Worm (Caenorhabditis elegans) whole organism, L4 larva: ENCODE measurements around the gene rrsr-1.

Source experiments
- D1046.2 ChIP-seq: fragments of 200-800 bp; sonication (Bioruptor generic); IDR thresholded peaks from 2 replicates; pipeline ENCODE4 v1.3.6; 2022; ENCODE audit warnings: missing genetic modification characterization, missing compliant biosample characterization
- F44E2.7 ChIP-seq: fragments of 200-800 bp; sonication (Bioruptor generic); IDR thresholded peaks from 2 replicates; pipeline ENCODE4 v2.1.2; 2022; ENCODE audit warnings: missing genetic modification characterization, missing compliant biosample characterization
- T20F7.1 ChIP-seq: fragments of 200-800 bp; sonication (Bioruptor generic); optimal IDR thresholded peaks from 2 replicates; lab custom pipeline; 2018; ENCODE audit warnings: mild to moderate bottlenecking, missing genetic modification characterization, missing compliant biosample characterization
- Y5F2A.4 ChIP-seq: fragments of 200-800 bp; sonication (Bioruptor generic); optimal IDR thresholded peaks from 2 replicates; lab custom pipeline; 2018; ENCODE audit warnings: mild to moderate bottlenecking, missing genetic modification characterization, missing compliant biosample characterization
- Y75B8A.6 ChIP-seq: fragments of 200-800 bp; sonication (Bioruptor generic); IDR thresholded peaks from 2 replicates; pipeline ENCODE4 v1.3.6; 2022; ENCODE audit warnings: missing genetic modification reagents, missing genetic modification characterization, missing compliant biosample characterization
- ZK337.2 ChIP-seq: fragments of 200-800 bp; sonication (Bioruptor generic); IDR thresholded peaks from 2 replicates; pipeline ENCODE4 v1.3.6; 2022; ENCODE audit warnings: missing genetic modification reagents, missing genetic modification characterization, missing compliant biosample characterization
- aha-1 ChIP-seq: fragments of 150-350 bp; peaks from one replicate; lab custom pipeline; 2014; ENCODE audit warnings: missing biosample characterization, missing genetic modification characterization
- arid-1 ChIP-seq: fragments of 200-800 bp; sonication (Bioruptor generic); conservative IDR thresholded peaks from 2 replicates; pipeline ENCODE4 v1.3.6; 2022; ENCODE audit warnings: missing genetic modification reagents, missing genetic modification characterization, missing compliant biosample characterization
- ceh-28 ChIP-seq: fragments of 150-350 bp; optimal IDR thresholded peaks from 2 replicates; lab custom pipeline; 2014; ENCODE audit warnings: missing biosample characterization, missing genetic modification reagents, missing genetic modification characterization
- ceh-32 ChIP-seq: sonication (generic microtip); optimal IDR thresholded peaks from 2 replicates; lab custom pipeline; 2016; ENCODE audit warnings: mild to moderate bottlenecking, missing genetic modification characterization, missing compliant biosample characterization; ENCODE audit not compliant: poor library complexity
- ceh-62 ChIP-seq: sonication (generic microtip); optimal IDR thresholded peaks from 2 replicates; lab custom pipeline; 2017; ENCODE audit warnings: missing biosample characterization, missing genetic modification characterization
- ceh-82 ChIP-seq: sonication (generic microtip); optimal IDR thresholded peaks from 2 replicates; lab custom pipeline; 2017; ENCODE audit warnings: missing biosample characterization, missing genetic modification characterization
- cey-2 ChIP-seq: sonication (generic microtip); optimal IDR thresholded peaks from 3 replicates; lab custom pipeline; 2017; ENCODE audit warnings: missing genetic modification characterization, mild to moderate bottlenecking, missing compliant biosample characterization, antibody characterized with exemption, borderline replicate concordance; ENCODE audit not compliant: insufficient read depth
- ctbp-1 ChIP-seq: fragments of 200-800 bp; sonication (Bioruptor generic); IDR thresholded peaks from 2 replicates; pipeline ENCODE4 v1.3.6; 2022; ENCODE audit warnings: missing genetic modification reagents, missing genetic modification characterization, missing compliant biosample characterization
- daf-12 ChIP-seq: fragments of 150-350 bp; optimal IDR thresholded peaks from 2 replicates; lab custom pipeline; 2014; ENCODE audit warnings: missing biosample characterization, missing genetic modification reagents, missing genetic modification characterization
- daf-8 ChIP-seq: fragments of 200-800 bp; sonication (Bioruptor generic); IDR thresholded peaks from 2 replicates; pipeline ENCODE4 v1.3.6; 2022; ENCODE audit warnings: missing genetic modification characterization, missing compliant biosample characterization
- dmd-9 ChIP-seq: fragments of 200-800 bp; sonication (Bioruptor generic); IDR thresholded peaks from 2 replicates; pipeline ENCODE4 v1.3.6; 2022; ENCODE audit warnings: missing genetic modification reagents, missing genetic modification characterization, missing compliant biosample characterization
- duxl-1 ChIP-seq: sonication (generic microtip); optimal IDR thresholded peaks from 2 replicates; lab custom pipeline; 2016; ENCODE audit warnings: mild to moderate bottlenecking, missing genetic modification characterization, moderate library complexity, missing compliant biosample characterization; ENCODE audit not compliant: poor library complexity
- dve-1 ChIP-seq: sonication (generic microtip); optimal IDR thresholded peaks from 2 replicates; lab custom pipeline; 2017; ENCODE audit warnings: antibody characterized with exemption, mild to moderate bottlenecking, missing genetic modification characterization, missing compliant biosample characterization; ENCODE audit not compliant: insufficient read depth
- egl-27 ChIP-seq: sonication (generic microtip); optimal IDR thresholded peaks from 3 replicates; lab custom pipeline; 2017; ENCODE audit warnings: missing biosample characterization, missing genetic modification reagents, missing genetic modification characterization
- fkh-10 ChIP-seq: fragments of 150-350 bp; optimal IDR thresholded peaks from 2 replicates; lab custom pipeline; 2014; ENCODE audit warnings: missing biosample characterization, missing genetic modification reagents, missing genetic modification characterization
- fos-1 ChIP-seq: fragments of 150-350 bp; optimal IDR thresholded peaks from 2 replicates; lab custom pipeline; 2014; ENCODE audit warnings: missing biosample characterization, missing genetic modification characterization
- gei-8 ChIP-seq: fragments of 200-800 bp; sonication (Bioruptor generic); optimal IDR thresholded peaks from 2 replicates; lab custom pipeline; 2018; ENCODE audit warnings: mild to moderate bottlenecking, missing genetic modification characterization, missing compliant biosample characterization
- hif-1 ChIP-seq, 2 experiments: sonication (generic microtip); optimal IDR thresholded peaks; 2 replicates each; lab custom pipeline; 2016 to 2017; ENCODE audit warnings: missing compliant biosample characterization in 2 of 2, missing genetic modification characterization in 2 of 2, missing genetic modification reagents in 2 of 2, missing genotype in 2 of 2, mild to moderate bottlenecking in 1 of 2
- hlh-11 ChIP-seq: fragments of 200-800 bp; sonication (Bioruptor generic); optimal IDR thresholded peaks from 2 replicates; lab custom pipeline; 2018; ENCODE audit warnings: mild to moderate bottlenecking, missing genetic modification characterization, missing compliant biosample characterization
- hmg-1.1 ChIP-seq: fragments of 200-800 bp; sonication (Bioruptor generic); IDR thresholded peaks from 2 replicates; pipeline ENCODE4 v1.3.6; 2022; ENCODE audit warnings: missing genetic modification reagents, missing genetic modification characterization, missing compliant biosample characterization
- jun-1 ChIP-seq: fragments of 150-350 bp; optimal IDR thresholded peaks from 2 replicates; lab custom pipeline; 2014; ENCODE audit warnings: missing biosample characterization, missing genetic modification reagents, missing genetic modification characterization
- lim-7 ChIP-seq: fragments of 200-800 bp; sonication (Bioruptor generic); IDR thresholded peaks from 2 replicates; pipeline ENCODE4 v1.3.6; 2022; ENCODE audit warnings: missing genetic modification characterization, missing compliant biosample characterization
- lin-1 ChIP-seq: fragments of 200-800 bp; sonication (Bioruptor generic); IDR thresholded peaks from 2 replicates; pipeline ENCODE4 v1.3.6; 2022; ENCODE audit warnings: missing genetic modification reagents, missing genetic modification characterization, missing compliant biosample characterization
- lin-13 ChIP-seq: fragments of 150-350 bp; optimal IDR thresholded peaks from 2 replicates; lab custom pipeline; 2014; ENCODE audit warnings: missing biosample characterization, missing genetic modification reagents, missing genetic modification characterization
- lin-38 ChIP-seq: fragments of 200-800 bp; sonication (Bioruptor generic); IDR thresholded peaks from 2 replicates; pipeline ENCODE4 v1.3.6; 2022; ENCODE audit warnings: missing genetic modification reagents, missing genetic modification characterization, missing compliant biosample characterization
- madf-5 ChIP-seq, 2 experiments: fragments of 200-800 bp; sonication (Bioruptor generic); IDR thresholded peaks; 2 replicates each; pipeline ENCODE4 v1.3.6; 2022; ENCODE audit warnings: missing compliant biosample characterization in 2 of 2, missing genetic modification characterization in 2 of 2
- mxl-2 ChIP-seq: fragments of 200-800 bp; sonication (Bioruptor generic); conservative IDR thresholded peaks from 2 replicates; pipeline ENCODE4 v1.3.6; 2022; ENCODE audit warnings: missing genetic modification reagents, missing genetic modification characterization, missing compliant biosample characterization
- nhr-10 ChIP-seq: fragments of 150-350 bp; optimal IDR thresholded peaks from 2 replicates; lab custom pipeline; 2014; ENCODE audit warnings: missing biosample characterization, missing genetic modification characterization
- nhr-11 ChIP-seq: fragments of 150-350 bp; optimal IDR thresholded peaks from 2 replicates; lab custom pipeline; 2014; ENCODE audit warnings: missing biosample characterization, missing genetic modification characterization
- nhr-111 ChIP-seq: fragments of 200-800 bp; sonication (Bioruptor generic); optimal IDR thresholded peaks from 2 replicates; lab custom pipeline; 2018; ENCODE audit warnings: mild to moderate bottlenecking, missing genetic modification characterization, missing compliant biosample characterization
- nhr-237 ChIP-seq: sonication (generic microtip); optimal IDR thresholded peaks from 2 replicates; lab custom pipeline; 2017; ENCODE audit warnings: missing biosample characterization, missing genetic modification characterization
- nhr-41 ChIP-seq: fragments of 200-800 bp; sonication (Bioruptor generic); IDR thresholded peaks from 2 replicates; pipeline ENCODE4 v1.3.6; 2022; ENCODE audit warnings: missing genetic modification reagents, missing genetic modification characterization, missing compliant biosample characterization
- nhr-42 ChIP-seq: fragments of 200-800 bp; sonication (Bioruptor generic); IDR thresholded peaks from 2 replicates; pipeline ENCODE4 v1.3.6; 2022; ENCODE audit warnings: missing genetic modification characterization, missing compliant biosample characterization
- nhr-48 ChIP-seq: sonication (generic microtip); optimal IDR thresholded peaks from 2 replicates; lab custom pipeline; 2016; ENCODE audit warnings: mild to moderate bottlenecking, missing genetic modification characterization, missing compliant biosample characterization
- nhr-6 ChIP-seq: fragments of 150-350 bp; optimal IDR thresholded peaks from 2 replicates; lab custom pipeline; 2014; ENCODE audit warnings: missing biosample characterization, missing genetic modification characterization
- nhr-76 ChIP-seq: fragments of 150-350 bp; optimal IDR thresholded peaks from 2 replicates; lab custom pipeline; 2014; ENCODE audit warnings: missing biosample characterization, missing genetic modification characterization
- rbr-2 ChIP-seq: sonication (generic microtip); optimal IDR thresholded peaks from 2 replicates; lab custom pipeline; 2016; ENCODE audit warnings: missing genotype, missing genetic modification characterization, missing compliant biosample characterization
- sdz-12 ChIP-seq: fragments of 200-800 bp; sonication (Bioruptor generic); optimal IDR thresholded peaks from 2 replicates; lab custom pipeline; 2018; ENCODE audit warnings: mild to moderate bottlenecking, missing genetic modification characterization, missing compliant biosample characterization
- set-16 ChIP-seq: fragments of 200-800 bp; sonication (Bioruptor generic); IDR thresholded peaks from 2 replicates; pipeline ENCODE4 v1.3.6; 2022; ENCODE audit warnings: missing genetic modification reagents, missing genetic modification characterization, missing compliant biosample characterization
- skn-1 ChIP-seq: fragments of 150-350 bp; optimal IDR thresholded peaks from 2 replicates; lab custom pipeline; 2014; ENCODE audit warnings: missing biosample characterization, missing genetic modification characterization
- snpc-4 ChIP-seq: fragments of 150-350 bp; optimal IDR thresholded peaks from 2 replicates; lab custom pipeline; 2014; ENCODE audit warnings: missing biosample characterization, missing genetic modification characterization
- spr-3 ChIP-seq: fragments of 200-800 bp; sonication (Bioruptor generic); optimal IDR thresholded peaks from 2 replicates; lab custom pipeline; 2018; ENCODE audit warnings: mild to moderate bottlenecking, missing genetic modification characterization, missing compliant biosample characterization
- unc-39 ChIP-seq: sonication (generic microtip); optimal IDR thresholded peaks from 2 replicates; lab custom pipeline; 2017; ENCODE audit warnings: missing biosample characterization, missing genetic modification characterization
- unc-62 ChIP-seq, 3 experiments: fragments of 150-350 bp in 1 of 3; sonication (generic microtip); optimal IDR thresholded peaks in 2 of 3; peaks in 1 of 3; 1 replicate in 1 of 3; 2 replicates in 2 of 3; lab custom pipeline; 2014 to 2017; ENCODE audit warnings: missing biosample characterization in 3 of 3, missing genetic modification characterization in 3 of 3, missing genetic modification reagents in 3 of 3, missing genotype in 1 of 3
- zag-1 ChIP-seq: fragments of 150-350 bp; optimal IDR thresholded peaks from 2 replicates; lab custom pipeline; 2014; ENCODE audit warnings: missing biosample characterization, missing genetic modification characterization
- zip-2 ChIP-seq: fragments of 150-350 bp; optimal IDR thresholded peaks from 2 replicates; lab custom pipeline; 2014; ENCODE audit warnings: missing biosample characterization, missing genetic modification characterization
- ztf-11 ChIP-seq: fragments of 150-350 bp; optimal IDR thresholded peaks from 2 replicates; lab custom pipeline; 2014; ENCODE audit warnings: missing biosample characterization, missing genetic modification characterization

Gene rrsr-1

ce11 chrV:14422317-14422716, 2.5 kb downstream of the rrsr-1 start, which contains the start of gene pas-1:
Gene pas-1, minus strand, starts transcription at chrV:14422618.
- no peak for TF ChIP-seq set-16 (GFP tag; lab: Robert Waterston, UW)
- TF ChIP-seq ceh-32 (tag; lab: Kevin White, UChicago) = no peak
- no peak for TF ChIP-seq nhr-41 (GFP tag; lab: Robert Waterston, UW)
- TF ChIP-seq D1046.2 (GFP tag; lab: Robert Waterston, UW) = no peak
- peak; percentile 38 for TF ChIP-seq aha-1 (tag; lab: Kevin White, UChicago)
- TF ChIP-seq fkh-10 (GFP tag; lab: Kevin White, UChicago) = no peak
- no peak for TF ChIP-seq hif-1 (tag; optimal IDR thresholded peaks at IDR 0.05; lab: Kevin White, UChicago)
- TF ChIP-seq zag-1 (tag; lab: Kevin White, UChicago) = no peak
- no peak for TF ChIP-seq gei-8
- TF ChIP-seq duxl-1 (tag; lab: Kevin White, UChicago) = no peak
- no peak for TF ChIP-seq cey-2 (tag; lab: Kevin White, UChicago)
- no peak for TF ChIP-seq mxl-2 (GFP tag; lab: Robert Waterston, UW)
- no peak for TF ChIP-seq nhr-111 (GFP tag; lab: Kevin White, UChicago)
- no peak for TF ChIP-seq madf-5 (GFP tag; IDR thresholded peaks at IDR 0.05; lab: Robert Waterston, UW)
- no peak for TF ChIP-seq unc-39 (tag; lab: Kevin White, UChicago)
- no peak for TF ChIP-seq ceh-82
- TF ChIP-seq daf-8 = no peak
- no peak for TF ChIP-seq dmd-9 (GFP tag; lab: Robert Waterston, UW)
- no peak for TF ChIP-seq sdz-12 (GFP tag; lab: Kevin White, UChicago)
- TF ChIP-seq T20F7.1 (GFP tag; lab: Kevin White, UChicago) = no peak
- TF ChIP-seq lin-13 = no peak
- no peak for TF ChIP-seq nhr-76 (tag; lab: Kevin White, UChicago)
- no peak for TF ChIP-seq lin-1 (GFP tag; lab: Robert Waterston, UW)
- no peak for TF ChIP-seq skn-1 (tag; lab: Kevin White, UChicago)
- no peak for TF ChIP-seq ceh-28
- no peak for TF ChIP-seq F44E2.7 (GFP tag; lab: Robert Waterston, UW)
- TF ChIP-seq snpc-4 = no peak
- no peak for TF ChIP-seq ceh-62 (tag; lab: Kevin White, UChicago)
- no peak for TF ChIP-seq jun-1 (tag; lab: Kevin White, UChicago)
- no peak for TF ChIP-seq nhr-6 (tag; lab: Kevin White, UChicago)
- no peak for TF ChIP-seq zip-2
- no peak for TF ChIP-seq rbr-2
- TF ChIP-seq lim-7 (GFP tag; lab: Robert Waterston, UW) = no peak
- no peak for TF ChIP-seq fos-1 (tag; lab: Kevin White, UChicago)
- no peak for TF ChIP-seq daf-12 (tag; lab: Kevin White, UChicago)
- no peak for TF ChIP-seq spr-3 (GFP tag; lab: Kevin White, UChicago)
- TF ChIP-seq hmg-1.1 (GFP tag; lab: Robert Waterston, UW) = no peak
- no peak for TF ChIP-seq Y75B8A.6 (GFP tag; lab: Robert Waterston, UW)
- 0 out of 2 replicates have a peak, but pooled peaks have one; percentile 6 for TF ChIP-seq arid-1
- TF ChIP-seq ZK337.2 (GFP tag; lab: Robert Waterston, UW) = no peak
- TF ChIP-seq egl-27 = no peak
- no peak for TF ChIP-seq nhr-48
- no peak for TF ChIP-seq nhr-42 (GFP tag; lab: Robert Waterston, UW)
- TF ChIP-seq unc-62 (GFP tag; optimal IDR thresholded peaks at IDR 0.05 in 1 of 2; lab: Kevin White, UChicago) = no peak
- TF ChIP-seq unc-62 (tag; optimal IDR thresholded peaks at IDR 0.05; lab: Kevin White, UChicago) = no peak
- TF ChIP-seq Y5F2A.4 (GFP tag; lab: Kevin White, UChicago) = no peak
- TF ChIP-seq nhr-11 (tag; lab: Kevin White, UChicago) = no peak
- TF ChIP-seq hlh-11 = no peak
- TF ChIP-seq dve-1 (tag; lab: Kevin White, UChicago) = no peak
- TF ChIP-seq ztf-11 (tag; lab: Kevin White, UChicago) = no peak
- no peak for TF ChIP-seq ctbp-1 (GFP tag; lab: Robert Waterston, UW)
- peak; percentile 60 for TF ChIP-seq lin-38
- TF ChIP-seq nhr-10 (tag; lab: Kevin White, UChicago) = no peak
- TF ChIP-seq nhr-237 = no peak
